Worm (Caenorhabditis elegans) whole organism, mixed stage, embryonic: ENCODE results near the gene chin-1.

Experiments
- M03D4.4 ChIP-seq: sonication (generic microtip); optimal IDR thresholded peaks from 2 replicates; lab custom pipeline; 2017; ENCODE audit warnings: mild to moderate bottlenecking, missing genetic modification characterization, missing compliant biosample characterization
- blmp-1 ChIP-seq: fragments of 150-350 bp; optimal IDR thresholded peaks from 2 replicates; lab custom pipeline; 2014; ENCODE audit warnings: missing biosample characterization, missing genetic modification characterization
- ceh-39 ChIP-seq: fragments of 150-350 bp; optimal IDR thresholded peaks from 2 replicates; lab custom pipeline; 2014; ENCODE audit warnings: missing biosample characterization, missing genetic modification characterization
- ceh-83 ChIP-seq: fragments of 200-800 bp; sonication (Bioruptor generic); optimal IDR thresholded peaks from 2 replicates; lab custom pipeline; 2018; ENCODE audit warnings: mild to moderate bottlenecking, missing genetic modification characterization, missing compliant biosample characterization
- ces-1 ChIP-seq: fragments of 150-350 bp; optimal IDR thresholded peaks from 2 replicates; lab custom pipeline; 2014; ENCODE audit warnings: missing biosample characterization, missing genetic modification reagents, missing genetic modification characterization
- cnd-1 ChIP-seq: fragments of 200-800 bp; sonication (Bioruptor generic); optimal IDR thresholded peaks from 2 replicates; lab custom pipeline; 2018; ENCODE audit warnings: mild to moderate bottlenecking, missing genetic modification characterization, missing compliant biosample characterization
- drap-1 ChIP-seq: fragments of 200-800 bp; sonication (Bioruptor generic); optimal IDR thresholded peaks from 3 replicates; lab custom pipeline; 2018; ENCODE audit warnings: mild to moderate bottlenecking, missing genetic modification characterization, missing compliant biosample characterization
- elt-1 ChIP-seq: sonication (generic microtip); optimal IDR thresholded peaks from 2 replicates; lab custom pipeline; 2017; ENCODE audit warnings: missing genetic modification characterization, mild to moderate bottlenecking, missing compliant biosample characterization, antibody characterized with exemption, moderate library complexity, borderline replicate concordance; ENCODE audit not compliant: insufficient read depth
- elt-3 ChIP-seq: fragments of 150-350 bp; optimal IDR thresholded peaks from 2 replicates; lab custom pipeline; 2014; ENCODE audit warnings: missing biosample characterization, missing genetic modification characterization
- flh-1 ChIP-seq: fragments of 200-800 bp; sonication (Bioruptor generic); optimal IDR thresholded peaks from 2 replicates; lab custom pipeline; 2018; ENCODE audit warnings: mild to moderate bottlenecking, missing genetic modification characterization, moderate library complexity, missing compliant biosample characterization
- ham-2 ChIP-seq: fragments of 200-800 bp; sonication (Bioruptor generic); optimal IDR thresholded peaks from 2 replicates; lab custom pipeline; 2018; ENCODE audit warnings: mild to moderate bottlenecking, missing genetic modification characterization, missing compliant biosample characterization
- hlh-1 ChIP-seq: fragments of 150-350 bp; optimal IDR thresholded peaks from 2 replicates; lab custom pipeline; 2014; ENCODE audit warnings: missing biosample characterization, missing genetic modification reagents, missing genetic modification characterization
- lin-13 ChIP-seq: fragments of 150-350 bp; optimal IDR thresholded peaks from 2 replicates; lab custom pipeline; 2014; ENCODE audit warnings: missing biosample characterization, missing genetic modification characterization
- lin-32 ChIP-seq: fragments of 200-800 bp; sonication (Bioruptor generic); optimal IDR thresholded peaks from 2 replicates; lab custom pipeline; 2018; ENCODE audit warnings: mild to moderate bottlenecking, missing genetic modification characterization, missing compliant biosample characterization
- lsy-2 ChIP-seq: fragments of 150-350 bp; optimal IDR thresholded peaks from 2 replicates; lab custom pipeline; 2014; ENCODE audit warnings: missing biosample characterization, missing genetic modification characterization
- mab-5 ChIP-seq: fragments of 150-350 bp; optimal IDR thresholded peaks from 2 replicates; lab custom pipeline; 2014; ENCODE audit warnings: missing biosample characterization, missing genetic modification characterization
- mep-1 ChIP-seq: fragments of 150-350 bp; optimal IDR thresholded peaks from 2 replicates; lab custom pipeline; 2017; ENCODE audit warnings: missing biosample characterization, missing genetic modification reagents, missing genetic modification characterization, inconsistent platforms
- nhr-12 ChIP-seq: fragments of 150-350 bp; optimal IDR thresholded peaks from 2 replicates; lab custom pipeline; 2014; ENCODE audit warnings: missing biosample characterization, missing genetic modification characterization
- nhr-2 ChIP-seq: fragments of 150-350 bp; optimal IDR thresholded peaks from 2 replicates; lab custom pipeline; 2014; ENCODE audit warnings: missing biosample characterization, missing genetic modification characterization
- pha-4 ChIP-seq: fragments of 150-350 bp; optimal IDR thresholded peaks from 2 replicates; lab custom pipeline; 2018; ENCODE audit warnings: missing biosample characterization, missing genetic modification reagents, missing genetic modification characterization
- sem-2 ChIP-seq: fragments of 200-800 bp; sonication (Bioruptor generic); optimal IDR thresholded peaks from 2 replicates; lab custom pipeline; 2018; ENCODE audit warnings: mild to moderate bottlenecking, missing genetic modification characterization, missing compliant biosample characterization
- snpc-4 ChIP-seq: fragments of 150-350 bp; optimal IDR thresholded peaks from 2 replicates; lab custom pipeline; 2014; ENCODE audit warnings: missing biosample characterization, missing genetic modification characterization
- sptf-1 ChIP-seq: sonication (generic microtip); optimal IDR thresholded peaks from 2 replicates; lab custom pipeline; 2017; ENCODE audit warnings: mild to moderate bottlenecking, missing genetic modification characterization, moderate library complexity, missing compliant biosample characterization
- tbx-8 ChIP-seq: fragments of 200-800 bp; sonication (Bioruptor generic); optimal IDR thresholded peaks from 2 replicates; lab custom pipeline; 2018; ENCODE audit warnings: mild to moderate bottlenecking, missing genetic modification characterization, moderate library complexity, missing compliant biosample characterization
- unc-120 ChIP-seq: sonication (generic microtip); optimal IDR thresholded peaks from 2 replicates; lab custom pipeline; 2017; ENCODE audit warnings: missing genetic modification characterization, missing compliant biosample characterization; ENCODE audit not compliant: poor library complexity, severe bottlenecking
- unc-39 ChIP-seq: fragments of 150-350 bp; optimal IDR thresholded peaks from 2 replicates; lab custom pipeline; 2014; ENCODE audit warnings: missing biosample characterization, missing genetic modification characterization
- zip-8 ChIP-seq: fragments of 150-350 bp; optimal IDR thresholded peaks from 2 replicates; lab custom pipeline; 2014; ENCODE audit warnings: missing biosample characterization, missing genetic modification characterization
- ztf-11 ChIP-seq: fragments of 150-350 bp; optimal IDR thresholded peaks from 2 replicates; lab custom pipeline; 2014; ENCODE audit warnings: missing biosample characterization, missing genetic modification characterization

chin-1 gene

DNA sequence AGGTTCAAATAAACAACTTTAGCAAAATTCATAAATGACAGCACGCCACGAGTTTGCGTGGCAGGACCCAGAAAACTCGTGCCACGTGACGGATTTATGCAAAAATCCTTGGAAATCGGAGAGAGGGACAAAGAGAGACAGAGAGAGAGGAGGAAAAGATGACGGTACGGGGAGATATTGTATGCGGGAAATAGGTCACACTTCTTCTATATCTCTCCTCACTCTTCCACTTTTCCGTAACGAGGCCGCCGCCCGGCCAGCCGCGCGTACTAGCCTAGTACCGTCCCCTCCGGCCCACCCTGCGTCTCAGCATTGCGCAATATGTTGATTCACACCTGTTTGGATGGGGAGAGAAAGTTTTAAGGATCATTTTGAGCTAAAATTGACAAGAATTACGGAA lies 17.1 kb upstream of the chin-1 start:
- TF ChIP-seq ces-1 (GFP tag; lab: Kevin White, UChicago) (no peak), sptf-1 (tag; lab: Kevin White, UChicago) (peak; percentile 17), elt-1 (no peak), nhr-2 (tag; lab: Kevin White, UChicago) (peak; percentile 55), drap-1 (GFP tag; lab: Kevin White, UChicago) (peak; percentile 4), ham-2 (GFP tag; lab: Kevin White, UChicago) (peak; percentile 86), zip-8 (tag; lab: Kevin White, UChicago) (peak; percentile 71), ceh-83 (GFP tag; lab: Kevin White, UChicago) (peak; percentile 59)
- TF ChIP-seq, all 35 proteins: peak for 6

DNA sequence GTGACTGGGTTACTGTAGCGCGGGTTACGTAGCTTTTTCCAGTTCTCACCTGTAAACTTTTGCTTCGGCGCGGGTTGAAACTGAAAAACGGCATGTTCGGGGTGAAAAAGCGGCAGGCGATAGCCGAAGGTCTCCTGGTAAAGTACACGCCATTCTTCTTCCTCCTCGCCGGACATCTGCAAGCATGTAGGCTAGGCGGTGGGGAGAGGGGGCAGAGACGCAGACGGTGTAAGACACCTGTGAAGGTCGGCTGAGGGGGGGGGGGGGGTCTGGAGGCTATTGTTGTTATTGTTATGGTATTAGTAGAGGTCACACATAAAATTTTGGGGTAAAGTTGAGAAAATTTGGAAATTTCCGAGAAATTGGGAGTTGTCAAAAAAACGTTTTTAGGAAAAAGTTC lies 16.1 kb upstream of the chin-1 start, which contains the start of gene fbxo-11.2:
TSS of gene fbxo-11.2 (minus strand) at position 176 of the 400 bp plus-strand sequence.
- TF ChIP-seq ceh-83 (GFP tag; lab: Kevin White, UChicago) (no peak), tbx-8 (peak; percentile 16), M03D4.4 (tag; lab: Kevin White, UChicago) (peak; percentile 24), ham-2 (GFP tag; lab: Kevin White, UChicago) (peak; percentile 95), sptf-1 (tag; lab: Kevin White, UChicago) (peak; percentile 13), unc-39 (tag; lab: Kevin White, UChicago) (no peak), cnd-1 (tag; lab: Kevin White, UChicago) (peak; percentile 41), lin-13 (no peak)

DNA sequence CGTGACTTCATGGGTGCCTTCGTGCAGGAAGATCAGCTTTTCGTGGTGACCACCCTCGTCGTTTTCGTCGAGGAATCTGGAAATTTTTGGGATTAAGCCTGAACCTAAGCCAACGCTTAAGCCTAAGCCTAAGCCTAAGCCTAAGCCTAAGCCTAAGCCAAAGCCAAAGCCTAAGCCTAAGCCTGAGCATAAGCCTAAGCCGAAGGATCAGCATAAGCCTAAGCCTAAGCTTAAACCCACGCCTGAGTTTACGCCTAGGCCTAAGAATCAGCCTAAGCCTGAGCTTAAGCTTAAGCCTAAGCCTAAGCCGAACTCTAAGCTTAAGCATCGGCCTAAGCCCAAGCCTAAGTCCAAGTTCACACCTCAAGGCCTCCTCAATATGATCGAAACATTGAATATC lies 15.3 kb upstream of the chin-1 start:
- TF ChIP-seq ham-2 (GFP tag; lab: Kevin White, UChicago) (peak; percentile 31), mep-1 (tag; lab: Kevin White, UChicago) (no peak)

DNA sequence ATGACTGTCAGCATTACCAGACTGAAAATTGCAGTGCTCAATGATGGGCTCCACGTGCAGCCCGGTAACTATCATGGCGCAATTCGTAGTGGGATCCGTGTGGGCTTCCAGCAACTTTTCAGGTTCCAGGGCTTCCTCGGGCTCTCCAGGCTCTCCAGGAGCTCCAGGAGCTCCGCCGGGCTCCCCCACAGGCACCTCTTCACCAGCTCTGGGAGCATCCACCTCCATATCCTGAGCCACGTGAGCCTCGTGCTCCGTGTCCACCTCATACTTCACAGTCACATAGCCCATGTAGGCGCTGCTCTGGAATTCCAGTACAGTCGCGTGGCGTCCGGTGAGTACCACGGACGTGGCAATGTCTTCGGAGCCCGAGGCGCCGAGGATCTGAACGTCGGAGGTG lies 14.9 kb upstream of the chin-1 start:
- TF ChIP-seq lin-32 (GFP tag; lab: Kevin White, UChicago): no peak
- TF ChIP-seq sem-2: peak; percentile 16

DNA sequence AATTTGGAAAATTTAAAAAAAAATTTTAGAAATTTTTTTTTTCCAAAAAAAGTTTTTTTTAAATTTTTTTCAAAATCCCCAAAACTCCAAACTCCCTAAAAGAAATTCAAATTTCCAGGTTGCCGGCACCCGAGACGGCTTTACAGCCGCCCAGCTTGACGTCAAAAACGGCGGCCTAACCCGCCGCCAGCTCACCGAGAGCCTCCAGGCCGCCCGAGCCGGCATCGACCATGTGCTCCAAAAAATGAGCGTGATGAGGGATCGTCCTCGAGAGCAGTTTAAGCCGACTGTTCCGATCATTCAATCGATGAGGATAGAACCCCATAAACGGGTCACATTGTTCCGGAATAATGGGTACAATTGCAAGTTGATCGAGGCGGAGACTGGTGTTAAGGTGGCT lies 6.8 kb upstream of the chin-1 start:
- TF ChIP-seq mep-1 (tag; lab: Kevin White, UChicago): no peak
- TF ChIP-seq cnd-1 (tag; lab: Kevin White, UChicago): no peak
- TF ChIP-seq elt-3 (tag; lab: Kevin White, UChicago): no peak
- TF ChIP-seq sem-2: no peak
- no peak for TF ChIP-seq M03D4.4 (tag; lab: Kevin White, UChicago)
- no peak for TF ChIP-seq lin-32 (GFP tag; lab: Kevin White, UChicago)
- no peak for TF ChIP-seq unc-120 (tag; lab: Kevin White, UChicago)
- TF ChIP-seq blmp-1 (tag; lab: Kevin White, UChicago): no peak
- TF ChIP-seq hlh-1 (tag; lab: Kevin White, UChicago): no peak
- no peak for TF ChIP-seq elt-1
- no peak for TF ChIP-seq ceh-83 (GFP tag; lab: Kevin White, UChicago)
- no peak for TF ChIP-seq ztf-11
- no peak for TF ChIP-seq ceh-39
- TF ChIP-seq sptf-1 (tag; lab: Kevin White, UChicago): no peak
- TF ChIP-seq ces-1 (GFP tag; lab: Kevin White, UChicago): no peak

DNA sequence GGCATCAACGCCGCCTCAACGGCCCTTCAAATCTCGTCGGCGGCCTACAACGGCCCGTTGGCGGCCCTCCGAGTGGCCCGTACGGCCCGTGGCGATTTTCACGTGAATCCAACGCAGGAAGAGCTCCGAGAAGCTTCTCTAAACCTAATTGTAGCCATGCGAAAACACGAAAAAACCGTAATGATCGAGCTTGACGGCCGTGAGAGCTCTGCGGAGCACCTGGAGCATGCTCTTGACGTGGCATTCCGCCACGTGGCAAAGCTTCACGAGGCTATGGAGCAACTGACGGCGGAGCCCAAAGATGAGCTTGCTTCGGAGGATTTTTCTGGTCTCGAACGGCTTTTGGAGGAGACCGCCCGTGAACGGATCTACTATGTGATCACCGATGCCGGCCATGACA lies 3.0 kb upstream of the chin-1 start:
- no peak for TF ChIP-seq ham-2 (GFP tag; lab: Kevin White, UChicago)
- TF ChIP-seq lin-32 (GFP tag; lab: Kevin White, UChicago): no peak
- TF ChIP-seq flh-1 (GFP tag; lab: Kevin White, UChicago): no peak
- no peak for TF ChIP-seq sem-2
- TF ChIP-seq mep-1 (tag; lab: Kevin White, UChicago): no peak
- TF ChIP-seq snpc-4: no peak
- no peak for TF ChIP-seq elt-3 (tag; lab: Kevin White, UChicago)
- no peak for TF ChIP-seq unc-39 (tag; lab: Kevin White, UChicago)
- TF ChIP-seq M03D4.4 (tag; lab: Kevin White, UChicago): no peak
- no peak for TF ChIP-seq drap-1 (GFP tag; lab: Kevin White, UChicago)
- TF ChIP-seq tbx-8: no peak
- TF ChIP-seq lsy-2: no peak
- no peak for TF ChIP-seq zip-8 (tag; lab: Kevin White, UChicago)
- TF ChIP-seq elt-1: no peak
- no peak for TF ChIP-seq pha-4 (tag; lab: Kevin White, UChicago)
- no peak for TF ChIP-seq ceh-83 (GFP tag; lab: Kevin White, UChicago)
- no peak for TF ChIP-seq sptf-1 (tag; lab: Kevin White, UChicago)
- no peak for TF ChIP-seq mab-5 (tag; lab: Kevin White, UChicago)
- no peak for TF ChIP-seq nhr-12 (tag; lab: Kevin White, UChicago)
